Fruit fly (Drosophila melanogaster): ENCODE measurements around the gene CG7781.

DNA sequence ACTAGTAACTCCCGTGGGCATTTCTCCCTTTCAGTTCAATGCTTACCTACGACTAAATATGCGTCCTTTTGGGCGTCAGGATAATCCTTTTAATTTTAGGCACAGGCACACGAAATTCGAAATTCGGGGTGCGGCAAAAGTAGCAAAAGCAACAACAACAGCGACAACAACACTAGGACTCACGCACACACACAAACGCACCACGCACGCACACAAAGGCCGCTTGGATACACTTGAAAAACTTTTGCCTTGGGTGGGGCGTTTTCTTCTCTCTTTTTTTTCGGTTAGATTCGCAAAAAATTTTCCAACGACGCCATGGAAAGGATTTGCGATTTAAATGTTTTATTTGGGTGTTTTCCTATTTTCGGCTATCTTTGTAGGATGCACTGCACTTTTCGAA, 28.8 kb downstream of the CG7781 start:
- TF ChIP-seq CG8478 (optimal IDR thresholded peaks at IDR 0.05), result no peak
- TF ChIP-seq EcR (GFP tag; optimal IDR thresholded peaks at IDR 0.05), result no peak
- no peak for TF ChIP-seq usp (GFP tag; optimal IDR thresholded peaks at IDR 0.05)
- no peak for TF ChIP-seq psq (optimal IDR thresholded peaks at IDR 0.05)
- TF ChIP-seq Dll (optimal IDR thresholded peaks at IDR 0.05), result no peak
- TF ChIP-seq pan (optimal IDR thresholded peaks at IDR 0.05), result no peak

Data from whole organism.